Fruit fly (Drosophila melanogaster) whole organism, prepupa: ENCODE measurements around the gene Pif1.

ENCODE experiments used
- CG10631 ChIP-seq: fragments of 200-800 bp; sonication (Bioruptor generic); optimal IDR thresholded peaks from 2 replicates; lab custom pipeline; 2016; ENCODE audit warnings: missing biosample characterization, missing genetic modification characterization
- CG10669 ChIP-seq: fragments of 200-800 bp; sonication (Bioruptor generic); optimal IDR thresholded peaks from 3 replicates; lab custom pipeline; 2018; ENCODE audit warnings: missing biosample characterization, mild to moderate bottlenecking, missing genetic modification characterization, moderate library complexity
- CG11902 ChIP-seq: fragments of 200-800 bp; sonication (Bioruptor generic); optimal IDR thresholded peaks from 3 replicates; lab custom pipeline; 2016; ENCODE audit warnings: missing biosample characterization, missing genetic modification characterization
- CG15336 ChIP-seq: fragments of 200-800 bp; sonication (Bioruptor generic); IDR thresholded peaks from 2 replicates; pipeline ENCODE4 v1.3.6; 2022; ENCODE audit warnings: missing biosample characterization, missing genetic modification characterization
- CG1621 ChIP-seq: fragments of 200-800 bp; sonication (Bioruptor generic); optimal IDR thresholded peaks from 3 replicates; lab custom pipeline; 2018; ENCODE audit warnings: missing biosample characterization, mild to moderate bottlenecking, missing genetic modification characterization
- CG16779 ChIP-seq: fragments of 200-800 bp; sonication (Bioruptor generic); optimal IDR thresholded peaks from 3 replicates; lab custom pipeline; 2017; ENCODE audit warnings: missing biosample characterization, mild to moderate bottlenecking, missing genetic modification characterization
- CG3032 ChIP-seq: fragments of 200-800 bp; optimal IDR thresholded peaks from 2 replicates; lab custom pipeline; 2019; ENCODE audit warnings: missing biosample characterization, mild to moderate bottlenecking, missing genetic modification characterization, moderate library complexity
- CG31627 ChIP-seq: fragments of 200-800 bp; sonication (Bioruptor generic); optimal IDR thresholded peaks from 3 replicates; lab custom pipeline; 2016; ENCODE audit warnings: missing biosample characterization, missing genetic modification characterization
- CG32006 ChIP-seq: fragments of 200-800 bp; sonication (Bioruptor generic); optimal IDR thresholded peaks from 3 replicates; lab custom pipeline; 2017; ENCODE audit warnings: missing biosample characterization, mild to moderate bottlenecking, missing genetic modification characterization
- CG34406 ChIP-seq: fragments of 200-800 bp; sonication (Bioruptor generic); optimal IDR thresholded peaks from 3 replicates; lab custom pipeline; 2016; ENCODE audit warnings: missing biosample characterization, missing genetic modification characterization
- CG3919 ChIP-seq: fragments of 200-800 bp; sonication (Bioruptor generic); optimal IDR thresholded peaks from 3 replicates; lab custom pipeline; 2016; ENCODE audit warnings: missing biosample characterization, missing genetic modification characterization
- CG4318 ChIP-seq: fragments of 200-800 bp; sonication (Bioruptor generic); optimal IDR thresholded peaks from 3 replicates; lab custom pipeline; 2017; ENCODE audit warnings: missing biosample characterization, mild to moderate bottlenecking, missing genetic modification characterization
- CG6163 ChIP-seq: fragments of 200-800 bp; sonication (Bioruptor generic); IDR thresholded peaks from 3 replicates; pipeline ENCODE4 v1.3.6; 2022; ENCODE audit warnings: missing biosample characterization, missing genetic modification characterization
- CG6276 ChIP-seq: fragments of 200-800 bp; sonication (Bioruptor generic); optimal IDR thresholded peaks from 2 replicates; lab custom pipeline; 2017; ENCODE audit warnings: missing biosample characterization, mild to moderate bottlenecking, missing genetic modification characterization
- CG6792 ChIP-seq: fragments of 200-800 bp; sonication (Bioruptor generic); optimal IDR thresholded peaks from 3 replicates; lab custom pipeline; 2016; ENCODE audit warnings: missing biosample characterization, missing genetic modification characterization
- CG6808 ChIP-seq: fragments of 200-800 bp; sonication (Bioruptor generic); optimal IDR thresholded peaks from 3 replicates; lab custom pipeline; 2017; ENCODE audit warnings: missing biosample characterization, missing genetic modification characterization, mild to moderate bottlenecking, moderate library complexity, missing genetic modification reagents
- CG6854 ChIP-seq: fragments of 200-800 bp; sonication (Bioruptor generic); optimal IDR thresholded peaks from 2 replicates; lab custom pipeline; 2017; ENCODE audit warnings: missing biosample characterization, mild to moderate bottlenecking, missing genetic modification characterization
- CG7368 ChIP-seq: fragments of 200-800 bp; sonication (Bioruptor generic); optimal IDR thresholded peaks from 3 replicates; lab custom pipeline; 2016; ENCODE audit warnings: missing biosample characterization, missing genetic modification characterization
- CG8119 ChIP-seq: fragments of 200-800 bp; sonication (Bioruptor generic); IDR thresholded peaks from 3 replicates; pipeline ENCODE4 v1.3.6; 2022; ENCODE audit warnings: missing biosample characterization, missing genetic modification characterization
- CG8319 ChIP-seq: fragments of 200-800 bp; sonication (Bioruptor generic); optimal IDR thresholded peaks from 3 replicates; lab custom pipeline; 2016; ENCODE audit warnings: missing biosample characterization, missing genetic modification characterization
- CG9139 ChIP-seq: fragments of 200-800 bp; sonication (Bioruptor generic); optimal IDR thresholded peaks from 3 replicates; lab custom pipeline; 2017; ENCODE audit warnings: missing biosample characterization, mild to moderate bottlenecking, missing genetic modification characterization
- Eip75B ChIP-seq: fragments of 200-800 bp; sonication (Bioruptor generic); optimal IDR thresholded peaks from 3 replicates; lab custom pipeline; 2016; ENCODE audit warnings: missing biosample characterization, missing genetic modification characterization
- Eip93F ChIP-seq: fragments of 200-800 bp; sonication (Bioruptor generic); optimal IDR thresholded peaks from 2 replicates; lab custom pipeline; 2016; ENCODE audit warnings: missing biosample characterization, mild to moderate bottlenecking, missing genetic modification characterization
- Ets96B ChIP-seq: fragments of 200-800 bp; optimal IDR thresholded peaks from 2 replicates; lab custom pipeline; 2019; ENCODE audit warnings: missing biosample characterization, mild to moderate bottlenecking, missing genetic modification characterization, moderate library complexity
- Gug ChIP-seq: fragments of 200-800 bp; sonication (Bioruptor generic); IDR thresholded peaks from 2 replicates; pipeline ENCODE4 v1.3.6; 2022; ENCODE audit warnings: missing biosample characterization, missing genetic modification characterization
- Hr38 ChIP-seq: sonication (Bioruptor generic); optimal IDR thresholded peaks from 2 replicates; lab custom pipeline; 2016; ENCODE audit warnings: missing biosample characterization, missing genetic modification characterization
- Hr4 ChIP-seq: fragments of 200-800 bp; sonication (Bioruptor generic); optimal IDR thresholded peaks from 3 replicates; lab custom pipeline; 2016; ENCODE audit warnings: missing biosample characterization, missing genetic modification characterization
- Lpt ChIP-seq: fragments of 200-800 bp; sonication (Bioruptor generic); optimal IDR thresholded peaks from 3 replicates; lab custom pipeline; 2016; ENCODE audit warnings: missing biosample characterization, missing genetic modification characterization
- Met ChIP-seq: fragments of 200-800 bp; sonication (Bioruptor generic); optimal IDR thresholded peaks from 3 replicates; lab custom pipeline; 2016; ENCODE audit warnings: missing biosample characterization, missing genetic modification characterization
- OdsH ChIP-seq: fragments of 200-800 bp; sonication (Bioruptor generic); optimal IDR thresholded peaks from 3 replicates; lab custom pipeline; 2016; ENCODE audit warnings: missing biosample characterization, missing genetic modification characterization
- Smox ChIP-seq: fragments of 200-800 bp; sonication (Bioruptor generic); optimal IDR thresholded peaks from 3 replicates; lab custom pipeline; 2016; ENCODE audit warnings: missing biosample characterization, missing genetic modification characterization
- Sox102F ChIP-seq: fragments of 200-800 bp; sonication (Bioruptor generic); optimal IDR thresholded peaks from 2 replicates; lab custom pipeline; 2016; ENCODE audit warnings: missing biosample characterization, mild to moderate bottlenecking, missing genetic modification characterization
- Sox14 ChIP-seq: fragments of 200-800 bp; sonication (Bioruptor generic); optimal IDR thresholded peaks from 3 replicates; lab custom pipeline; 2016; ENCODE audit warnings: missing biosample characterization, missing genetic modification characterization
- Sox15 ChIP-seq: fragments of 200-800 bp; sonication (Bioruptor generic); optimal IDR thresholded peaks from 3 replicates; lab custom pipeline; 2016; ENCODE audit warnings: missing biosample characterization, missing genetic modification characterization
- achi ChIP-seq: fragments of 200-800 bp; sonication (Bioruptor generic); optimal IDR thresholded peaks from 3 replicates; lab custom pipeline; 2016; ENCODE audit warnings: missing biosample characterization, missing genetic modification characterization
- acj6 ChIP-seq: fragments of 200-800 bp; sonication (Bioruptor generic); optimal IDR thresholded peaks from 3 replicates; lab custom pipeline; 2016; ENCODE audit warnings: missing biosample characterization, missing genetic modification characterization
- cyc ChIP-seq: fragments of 200-800 bp; sonication (Bioruptor generic); optimal IDR thresholded peaks from 3 replicates; lab custom pipeline; 2016; ENCODE audit warnings: missing biosample characterization, missing genetic modification characterization
- dac ChIP-seq: fragments of 200-800 bp; sonication (Bioruptor generic); optimal IDR thresholded peaks from 2 replicates; lab custom pipeline; 2017; ENCODE audit warnings: missing biosample characterization, mild to moderate bottlenecking, missing genetic modification characterization
- dsx ChIP-seq: fragments of 200-800 bp; optimal IDR thresholded peaks from 3 replicates; lab custom pipeline; 2019; ENCODE audit warnings: missing biosample characterization, mild to moderate bottlenecking, missing genetic modification characterization, moderate library complexity; ENCODE audit not compliant: poor library complexity, severe bottlenecking
- eg ChIP-seq: fragments of 200-800 bp; sonication (Bioruptor generic); IDR thresholded peaks from 3 replicates; pipeline ENCODE4 v1.3.6; 2022; ENCODE audit warnings: missing biosample characterization, missing genetic modification characterization
- fd59A ChIP-seq: fragments of 200-800 bp; sonication (Bioruptor generic); optimal IDR thresholded peaks from 2 replicates; lab custom pipeline; 2017; ENCODE audit warnings: missing biosample characterization, mild to moderate bottlenecking, missing genetic modification characterization, missing genetic modification reagents
- fd85E ChIP-seq: fragments of 200-800 bp; sonication (Bioruptor generic); optimal IDR thresholded peaks from 3 replicates; lab custom pipeline; 2016; ENCODE audit warnings: missing biosample characterization, missing genetic modification characterization
- lz ChIP-seq: fragments of 200-800 bp; sonication (Bioruptor generic); optimal IDR thresholded peaks from 3 replicates; lab custom pipeline; 2016; ENCODE audit warnings: missing biosample characterization, missing genetic modification characterization
- pdm3 ChIP-seq: fragments of 200-800 bp; sonication (Bioruptor generic); optimal IDR thresholded peaks from 3 replicates; lab custom pipeline; 2016; ENCODE audit warnings: missing biosample characterization, missing genetic modification characterization
- salr ChIP-seq, 2 experiments: fragments of 200-800 bp; sonication (Bioruptor generic); optimal IDR thresholded peaks; 3 replicates each; lab custom pipeline; 2016 to 2018; ENCODE audit warnings: missing biosample characterization in 2 of 2, missing genetic modification characterization in 2 of 2, mild to moderate bottlenecking in 1 of 2
- ss ChIP-seq, 2 experiments: fragments of 200-800 bp; sonication (Bioruptor generic); optimal IDR thresholded peaks; 2 replicates in 1 of 2; 3 replicates in 1 of 2; lab custom pipeline; 2017 to 2018; ENCODE audit warnings: mild to moderate bottlenecking in 2 of 2, missing biosample characterization in 2 of 2, missing genetic modification characterization in 2 of 2, moderate library complexity in 1 of 2
- svp ChIP-seq: fragments of 200-800 bp; sonication (Bioruptor generic); peaks from one replicate; lab custom pipeline; 2016; ENCODE audit warnings: missing biosample characterization, missing genetic modification characterization
- topi ChIP-seq: fragments of 200-800 bp; sonication (Bioruptor generic); optimal IDR thresholded peaks from 3 replicates; lab custom pipeline; 2016; ENCODE audit warnings: missing biosample characterization, missing genetic modification characterization

Gene Pif1

DNA sequence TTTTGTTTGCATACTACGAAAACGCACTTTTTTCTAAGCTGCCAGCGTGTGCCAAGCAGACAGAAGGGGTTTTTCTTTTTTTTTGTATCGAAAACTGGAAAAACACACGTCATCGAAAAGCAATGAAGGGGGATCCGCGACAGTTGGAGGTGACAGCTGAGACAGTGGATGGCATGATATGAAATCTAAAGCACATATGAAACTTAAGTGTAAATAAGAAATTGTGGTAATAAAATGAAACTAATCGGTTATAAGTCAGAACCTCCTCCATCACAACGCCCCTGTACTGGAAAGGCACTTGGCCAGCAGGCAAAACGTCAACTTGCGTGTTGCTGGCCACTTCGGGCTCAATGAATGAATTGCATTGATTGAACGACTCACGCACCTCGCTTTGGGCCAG is 13.9 kb upstream of the Pif1 start:
- TF ChIP-seq eg = peak; percentile 57; the same call in 1 of the 3 replicates
- TF ChIP-seq Hr4 (GFP tag; lab: Kevin White, UChicago) = no peak
- TF ChIP-seq CG32006 (GFP tag; lab: Kevin White, UChicago) = peak; percentile 28
- TF ChIP-seq OdsH (GFP tag; lab: Kevin White, UChicago) = no peak
- TF ChIP-seq Sox15 (GFP tag; lab: Kevin White, UChicago) = no peak
- peak; percentile 3 for TF ChIP-seq CG6276 (GFP tag; lab: Kevin White, UChicago)
- 0 out of 3 replicates have a peak, but pooled peaks have one; percentile 30 for TF ChIP-seq CG8119
- TF ChIP-seq Sox14 (GFP tag; lab: Kevin White, UChicago) = no peak
- peak; percentile 57; the same call in 1 of the 2 replicates for TF ChIP-seq CG15336
- no peak for TF ChIP-seq Eip75B (GFP tag; lab: Kevin White, UChicago)
- no peak for TF ChIP-seq dac
- no peak for TF ChIP-seq CG6854 (GFP tag; lab: Kevin White, UChicago)
- no peak for TF ChIP-seq CG16779 (tag; lab: Kevin White, UChicago)
- no peak for TF ChIP-seq cyc (GFP tag; lab: Kevin White, UChicago)
- no peak for TF ChIP-seq CG6792 (GFP tag; lab: Kevin White, UChicago)
- TF ChIP-seq achi (GFP tag; lab: Kevin White, UChicago) = no peak
- TF ChIP-seq topi (GFP tag; lab: Kevin White, UChicago) = no peak

DNA sequence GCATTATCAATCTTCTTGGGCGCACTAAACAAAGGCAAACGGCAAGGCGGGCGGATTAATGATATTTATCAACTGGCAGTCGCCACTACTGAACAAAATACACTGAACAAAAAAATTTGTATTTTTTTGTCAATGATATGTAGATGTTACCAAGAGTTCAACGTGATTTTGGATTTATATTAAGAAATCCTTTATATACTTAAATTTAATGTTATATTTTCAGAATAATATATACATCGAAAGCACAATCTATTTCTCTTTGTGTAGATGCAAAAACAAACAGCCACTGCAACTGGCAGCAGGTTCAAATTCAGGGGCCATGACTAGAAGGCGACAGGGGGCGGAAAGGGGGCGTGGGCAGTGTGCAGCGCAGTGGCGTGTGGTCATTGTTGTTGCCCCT is 12.9 kb upstream of the Pif1 start:
- TF ChIP-seq CG3032 (tag; lab: Kevin White, UChicago) = no peak
- no peak for TF ChIP-seq CG6854 (GFP tag; lab: Kevin White, UChicago)
- no peak for TF ChIP-seq CG1621 (tag; lab: Kevin White, UChicago)
- no peak for TF ChIP-seq Smox
- peak; percentile 28 for TF ChIP-seq CG6792 (GFP tag; lab: Kevin White, UChicago)
- peak; percentile 90 for TF ChIP-seq eg
- TF ChIP-seq CG8319 = peak; percentile 2
- TF ChIP-seq Ets96B (tag; lab: Kevin White, UChicago) = no peak
- TF ChIP-seq ss (GFP tag; optimal IDR thresholded peaks at IDR 0.05; lab: Kevin White, UChicago) = peak in 1 of 2 experiments; percentile 21
- TF ChIP-seq Eip93F (GFP tag; lab: Kevin White, UChicago) = no peak
- TF ChIP-seq CG4318 (GFP tag; lab: Kevin White, UChicago) = peak; percentile 64
- peak; percentile 50 for TF ChIP-seq CG10631 (GFP tag; lab: Kevin White, UChicago)
- TF ChIP-seq CG7368 (GFP tag; lab: Kevin White, UChicago) = no peak
- peak; percentile 93 for TF ChIP-seq CG15336
- TF ChIP-seq pdm3 (GFP tag; lab: Kevin White, UChicago) = peak; percentile 36
- no peak for TF ChIP-seq cyc (GFP tag; lab: Kevin White, UChicago)
- TF ChIP-seq achi (GFP tag; lab: Kevin White, UChicago) = peak; percentile 61
- TF ChIP-seq CG3919 = peak; percentile 56
- TF ChIP-seq fd85E (GFP tag; lab: Kevin White, UChicago) = no peak
- TF ChIP-seq salr (GFP tag; optimal IDR thresholded peaks at IDR 0.05; lab: Kevin White, UChicago) = peak in 1 of 2 experiments; percentile 62
- TF ChIP-seq CG32006 (GFP tag; lab: Kevin White, UChicago) = peak; percentile 83
- TF ChIP-seq CG8119 = peak; percentile 90
- no peak for TF ChIP-seq lz (GFP tag; lab: Kevin White, UChicago)
- peak; percentile 43 for TF ChIP-seq svp
- no peak for TF ChIP-seq Eip75B (GFP tag; lab: Kevin White, UChicago)
- TF ChIP-seq CG31627 (GFP tag; lab: Kevin White, UChicago) = no peak
- TF ChIP-seq topi (GFP tag; lab: Kevin White, UChicago) = no peak
- TF ChIP-seq Met (GFP tag; lab: Kevin White, UChicago) = no peak
- TF ChIP-seq Hr38 = no peak
- no peak for TF ChIP-seq CG34406 (GFP tag; lab: Kevin White, UChicago)
- peak; percentile 22 for TF ChIP-seq CG9139 (GFP tag; lab: Kevin White, UChicago)
- TF ChIP-seq Sox102F (GFP tag; lab: Kevin White, UChicago) = no peak
- TF ChIP-seq fd59A (GFP tag; lab: Kevin White, UChicago) = peak; percentile 28
- TF ChIP-seq Gug (GFP tag; lab: Robert Waterston, UW) = peak; percentile 75
- TF ChIP-seq CG16779 (tag; lab: Kevin White, UChicago) = peak; percentile 10
- peak; percentile 54 for TF ChIP-seq CG10669 (GFP tag; lab: Kevin White, UChicago)
- peak; percentile 63 for TF ChIP-seq CG6808 (GFP tag; lab: Kevin White, UChicago)
- peak; percentile 21 for TF ChIP-seq acj6
- peak; percentile 45 for TF ChIP-seq Lpt
- peak; percentile 47 for TF ChIP-seq dsx
- TF ChIP-seq CG11902 = no peak
- peak; percentile 74 for TF ChIP-seq CG6163
- peak; percentile 46 for TF ChIP-seq dac
